Worm (Caenorhabditis elegans): ENCODE measurements around the gene snt-5.

The snt-5 gene

ce11 chrV:1349802-1350201 lies 61.6 kb downstream of the snt-5 start:
- no peak for TF ChIP-seq dsc-1 (tag; optimal IDR thresholded peaks at IDR 0.05)
- TF ChIP-seq nhr-85 (tag): no peak
- TF ChIP-seq lin-14 (GFP tag; optimal IDR thresholded peaks at IDR 0.05): peak; percentile 90
- peak; percentile 32 for TF ChIP-seq ces-1 (GFP tag; optimal IDR thresholded peaks at IDR 0.05)
